Fruit fly (Drosophila melanogaster) whole organism, embryonic: ENCODE data around the gene CG12948.
A peak's percentile ranks its signal among the peaks of the same experiment; 100 is the strongest.

Experiments used
- Aef1 ChIP-seq: fragments of 200-800 bp; sonication (Bioruptor generic); IDR thresholded peaks from 3 replicates; pipeline ENCODE4 v1.3.6; 2022; ENCODE audit warnings: missing biosample characterization, missing genetic modification characterization
- Atf-2 ChIP-seq: fragments of 200-800 bp; sonication (Bioruptor generic); optimal IDR thresholded peaks from 2 replicates; lab custom pipeline; 2016; ENCODE audit warnings: missing biosample characterization, missing genetic modification characterization
- Atf3 ChIP-seq: fragments of 200-800 bp; sonication (Bioruptor generic); optimal IDR thresholded peaks from 3 replicates; lab custom pipeline; 2016; ENCODE audit warnings: missing biosample characterization, missing genetic modification characterization
- Blimp-1 ChIP-seq: fragments of 200-800 bp; sonication (Bioruptor generic); optimal IDR thresholded peaks from 3 replicates; lab custom pipeline; 2018; ENCODE audit warnings: missing biosample characterization, missing genetic modification characterization, mild to moderate bottlenecking, moderate library complexity, missing genetic modification reagents
- CG10147 ChIP-seq: fragments of 200-800 bp; sonication (Bioruptor generic); optimal IDR thresholded peaks from 2 replicates; lab custom pipeline; 2019; ENCODE audit warnings: missing biosample characterization, mild to moderate bottlenecking, missing genetic modification characterization, moderate library complexity
- CG10462 ChIP-seq: fragments of 200-800 bp; sonication (Bioruptor generic); optimal IDR thresholded peaks from 2 replicates; lab custom pipeline; 2016; ENCODE audit warnings: missing biosample characterization, missing genetic modification characterization
- CG1233 ChIP-seq: fragments of 200-800 bp; sonication (Bioruptor generic); optimal IDR thresholded peaks from 4 replicates; lab custom pipeline; 2018; ENCODE audit warnings: missing biosample characterization, mild to moderate bottlenecking, missing genetic modification characterization
- CG14014 ChIP-seq: fragments of 200-800 bp; sonication (Bioruptor generic); IDR thresholded peaks from 2 replicates; pipeline ENCODE4 v1.3.6; 2022; ENCODE audit warnings: missing biosample characterization, missing genetic modification characterization
- CG16779 ChIP-seq: fragments of 200-800 bp; sonication (Bioruptor generic); IDR thresholded peaks from 2 replicates; pipeline ENCODE4 v1.3.6; 2022; ENCODE audit warnings: missing biosample characterization, missing genetic modification characterization
- CG16813 ChIP-seq: fragments of 200-800 bp; sonication (Bioruptor generic); IDR thresholded peaks from 3 replicates; pipeline ENCODE4 v1.3.6; 2022; ENCODE audit warnings: missing biosample characterization, missing genetic modification characterization; ENCODE audit not compliant: partially characterized antibody
- CG17359 ChIP-seq: fragments of 200-800 bp; sonication (Bioruptor generic); optimal IDR thresholded peaks from 3 replicates; lab custom pipeline; 2018; ENCODE audit warnings: missing biosample characterization, mild to moderate bottlenecking, missing genetic modification characterization, moderate library complexity
- CG17361 ChIP-seq: fragments of 200-800 bp; sonication (Bioruptor generic); IDR thresholded peaks from 3 replicates; pipeline ENCODE4 v1.3.6; 2022; ENCODE audit warnings: missing biosample characterization, missing genetic modification characterization
- CG3838 ChIP-seq: fragments of 200-800 bp; sonication (Bioruptor generic); optimal IDR thresholded peaks from 3 replicates; lab custom pipeline; 2016; ENCODE audit warnings: missing biosample characterization, missing genetic modification characterization
- CG3847 ChIP-seq: fragments of 200-800 bp; sonication (Bioruptor generic); IDR thresholded peaks from 2 replicates; pipeline ENCODE4 v1.3.6; 2022; ENCODE audit warnings: missing biosample characterization, missing genetic modification characterization
- CG5180 ChIP-seq: fragments of 200-800 bp; sonication (Bioruptor generic); optimal IDR thresholded peaks from 3 replicates; lab custom pipeline; 2017; ENCODE audit warnings: missing biosample characterization, missing genetic modification characterization, mild to moderate bottlenecking, moderate library complexity, missing genetic modification reagents
- CG6813 ChIP-seq: fragments of 200-800 bp; sonication (Bioruptor generic); optimal IDR thresholded peaks from 2 replicates; lab custom pipeline; 2017; ENCODE audit warnings: missing biosample characterization, missing genetic modification characterization, mild to moderate bottlenecking, moderate library complexity, missing genetic modification reagents
- CG7987 ChIP-seq: fragments of 200-800 bp; sonication (Bioruptor generic); optimal IDR thresholded peaks from 2 replicates; lab custom pipeline; 2018; ENCODE audit warnings: missing biosample characterization, mild to moderate bottlenecking, missing genetic modification characterization, moderate library complexity
- CG8478 ChIP-seq: fragments of >200 bp; optimal IDR thresholded peaks from 2 replicates; lab custom pipeline; 2018
- Dbx ChIP-seq: fragments of 200-800 bp; sonication (Bioruptor generic); IDR thresholded peaks from 3 replicates; pipeline ENCODE4 v1.3.6; 2022; ENCODE audit warnings: missing biosample characterization, missing genetic modification characterization
- Dp ChIP-seq: fragments of 200-800 bp; sonication (Bioruptor generic); optimal IDR thresholded peaks from 2 replicates; lab custom pipeline; 2018; ENCODE audit warnings: missing biosample characterization, mild to moderate bottlenecking, missing genetic modification characterization, moderate library complexity
- Dref ChIP-seq: fragments of 200-800 bp; sonication (Bioruptor generic); IDR thresholded peaks from 2 replicates; pipeline ENCODE4 v1.3.6; 2022; ENCODE audit warnings: missing biosample characterization, missing genetic modification characterization
- H15 ChIP-seq: fragments of 200-800 bp; sonication (Bioruptor generic); IDR thresholded peaks from 3 replicates; pipeline ENCODE4 v1.3.6; 2022; ENCODE audit warnings: missing biosample characterization, missing genetic modification characterization
- HLH3B ChIP-seq: fragments of 200-800 bp; sonication (Bioruptor generic); IDR thresholded peaks from 2 replicates; pipeline ENCODE4 v1.3.6; 2022; ENCODE audit warnings: missing biosample characterization, missing genetic modification characterization
- HLH4C ChIP-seq: fragments of 200-800 bp; sonication (Bioruptor generic); IDR thresholded peaks from 3 replicates; pipeline ENCODE4 v1.3.6; 2022; ENCODE audit warnings: missing biosample characterization, missing genetic modification characterization; ENCODE audit not compliant: partially characterized antibody
- Lpt ChIP-seq: fragments of >200 bp; optimal IDR thresholded peaks from 2 replicates; lab custom pipeline; 2018; ENCODE audit warnings: missing biosample characterization, missing genetic modification characterization
- MTF-1 ChIP-seq: fragments of 200-800 bp; sonication (Bioruptor generic); optimal IDR thresholded peaks from 2 replicates; lab custom pipeline; 2018; ENCODE audit warnings: missing biosample characterization, mild to moderate bottlenecking, missing genetic modification characterization, borderline replicate concordance
- Nf-YA ChIP-seq: fragments of 200-800 bp; sonication (Bioruptor generic); IDR thresholded peaks from 2 replicates; pipeline ENCODE4 v1.3.6; 2022; ENCODE audit warnings: missing biosample characterization, missing genetic modification characterization
- Nf-YB ChIP-seq: fragments of 200-800 bp; sonication (Bioruptor generic); optimal IDR thresholded peaks from 3 replicates; lab custom pipeline; 2019; ENCODE audit warnings: missing biosample characterization, mild to moderate bottlenecking, missing genetic modification characterization, moderate library complexity
- Pdp1 ChIP-seq, 2 experiments: fragments of 200-800 bp; sonication (Bioruptor generic); optimal IDR thresholded peaks; 3 replicates each; lab custom pipeline; 2016; ENCODE audit warnings: missing biosample characterization in 2 of 2, missing genetic modification characterization in 2 of 2, mild to moderate bottlenecking in 1 of 2, moderate library complexity in 1 of 2
- Poxn ChIP-seq: fragments of 200-800 bp; sonication (Bioruptor generic); IDR thresholded peaks from 2 replicates; pipeline ENCODE4 v1.3.6; 2022; ENCODE audit warnings: missing biosample characterization, missing genetic modification characterization
- Taf1 ChIP-seq: fragments of 200-800 bp; sonication (Bioruptor generic); IDR thresholded peaks from 2 replicates; pipeline ENCODE4 v1.3.6; 2022; ENCODE audit warnings: missing biosample characterization, missing genetic modification characterization
- YL-1 ChIP-seq: fragments of 200-800 bp; sonication (Bioruptor generic); optimal IDR thresholded peaks from 3 replicates; lab custom pipeline; 2017; ENCODE audit warnings: missing biosample characterization, mild to moderate bottlenecking, missing genetic modification characterization
- bowl ChIP-seq: fragments of 200-800 bp; sonication (Bioruptor generic); IDR thresholded peaks from 2 replicates; pipeline ENCODE4 v1.3.6; 2022; ENCODE audit warnings: missing biosample characterization, missing genetic modification characterization
- gem ChIP-seq: fragments of 200-800 bp; sonication (Bioruptor generic); optimal IDR thresholded peaks from 2 replicates; lab custom pipeline; 2019; ENCODE audit warnings: missing biosample characterization, mild to moderate bottlenecking, missing genetic modification characterization, moderate library complexity
- h ChIP-seq: fragments of >200 bp; optimal IDR thresholded peaks from 2 replicates; lab custom pipeline; 2017
- hb ChIP-seq: fragments of 200-800 bp; sonication (Bioruptor generic); IDR thresholded peaks from 3 replicates; pipeline ENCODE4 v1.3.6; 2022; ENCODE audit warnings: missing biosample characterization, missing genetic modification characterization; ENCODE audit not compliant: partially characterized antibody
- lov ChIP-seq, 2 experiments: fragments of 200-800 bp in 1 of 2; fragments of >200 bp in 1 of 2; sonication (Bioruptor generic) in 1 of 2; IDR thresholded peaks in 1 of 2; optimal IDR thresholded peaks in 1 of 2; 2 replicates in 1 of 2; 3 replicates in 1 of 2; pipeline versions ENCODE4 v1.3.6 to Lab custom; 2017 to 2022; ENCODE audit warnings: missing biosample characterization in 1 of 2, missing genetic modification characterization in 1 of 2
- nerfin-1 ChIP-seq: fragments of 200-800 bp; sonication (Bioruptor generic); optimal IDR thresholded peaks from 3 replicates; lab custom pipeline; 2019; ENCODE audit warnings: missing biosample characterization, mild to moderate bottlenecking, missing genetic modification characterization, moderate library complexity
- pan ChIP-seq, 4 experiments: fragments of >200 bp in 3 of 4; fragments of 200-800 bp in 1 of 4; sonication (Bioruptor generic) in 1 of 4; optimal IDR thresholded peaks in 3 of 4; IDR thresholded peaks in 1 of 4; 2 replicates each; pipeline versions ENCODE4 v1.3.6 to Lab custom; 2017 to 2022; ENCODE audit warnings: missing biosample characterization in 2 of 4, missing genetic modification characterization in 2 of 4, mixed read lengths in 1 of 4
- phol ChIP-seq: fragments of 200-800 bp; sonication (Bioruptor generic); optimal IDR thresholded peaks from 3 replicates; lab custom pipeline; 2018; ENCODE audit warnings: missing biosample characterization, mild to moderate bottlenecking, missing genetic modification characterization, moderate library complexity
- prd ChIP-seq, 3 experiments: fragments of >200 bp in 2 of 3; fragments of 200-800 bp in 1 of 3; sonication (Bioruptor generic) in 1 of 3; optimal IDR thresholded peaks in 2 of 3; IDR thresholded peaks in 1 of 3; 2 replicates in 2 of 3; 3 replicates in 1 of 3; pipeline versions ENCODE4 v1.3.6 to Lab custom; 2017 to 2022; ENCODE audit warnings: missing biosample characterization in 1 of 3, missing genetic modification characterization in 1 of 3
- sna ChIP-seq: fragments of 200-800 bp; sonication (Bioruptor generic); IDR thresholded peaks from 2 replicates; pipeline ENCODE4 v1.3.6; 2022; ENCODE audit warnings: missing biosample characterization, missing genetic modification characterization; ENCODE audit not compliant: partially characterized antibody
- tgo ChIP-seq: fragments of 200-800 bp; sonication (Bioruptor generic); IDR thresholded peaks from 3 replicates; pipeline ENCODE4 v1.3.6; 2022; ENCODE audit warnings: missing biosample characterization, missing genetic modification characterization
- tll ChIP-seq, 2 experiments: fragments of 200-800 bp in 1 of 2; fragments of >200 bp in 1 of 2; sonication (Bioruptor generic) in 1 of 2; optimal IDR thresholded peaks; 2 replicates each; lab custom pipeline; 2017 to 2019; ENCODE audit warnings: missing biosample characterization in 2 of 2, missing genetic modification characterization in 2 of 2, mild to moderate bottlenecking in 1 of 2, moderate library complexity in 1 of 2
- tx ChIP-seq: fragments of 200-800 bp; sonication (Bioruptor generic); optimal IDR thresholded peaks from 2 replicates; lab custom pipeline; 2016; ENCODE audit warnings: missing biosample characterization, missing genetic modification characterization
- unpg ChIP-seq: fragments of 200-800 bp; sonication (Bioruptor generic); optimal IDR thresholded peaks from 3 replicates; lab custom pipeline; 2018; ENCODE audit warnings: missing biosample characterization, mild to moderate bottlenecking, missing genetic modification characterization, moderate library complexity
- vnd ChIP-seq: fragments of 200-800 bp; sonication (Bioruptor generic); IDR thresholded peaks from 3 replicates; pipeline ENCODE4 v1.3.6; 2022; ENCODE audit warnings: missing biosample characterization, missing genetic modification characterization; ENCODE audit not compliant: partially characterized antibody
- zen ChIP-seq: fragments of 200-800 bp; sonication (Bioruptor generic); optimal IDR thresholded peaks from 3 replicates; lab custom pipeline; 2018; ENCODE audit warnings: missing biosample characterization, mild to moderate bottlenecking, missing genetic modification characterization, moderate library complexity
- zf30C ChIP-seq: fragments of 200-800 bp; sonication (Bioruptor generic); optimal IDR thresholded peaks from 3 replicates; lab custom pipeline; 2018; ENCODE audit warnings: missing biosample characterization, mild to moderate bottlenecking, missing genetic modification characterization

The CG12948 gene

DNA sequence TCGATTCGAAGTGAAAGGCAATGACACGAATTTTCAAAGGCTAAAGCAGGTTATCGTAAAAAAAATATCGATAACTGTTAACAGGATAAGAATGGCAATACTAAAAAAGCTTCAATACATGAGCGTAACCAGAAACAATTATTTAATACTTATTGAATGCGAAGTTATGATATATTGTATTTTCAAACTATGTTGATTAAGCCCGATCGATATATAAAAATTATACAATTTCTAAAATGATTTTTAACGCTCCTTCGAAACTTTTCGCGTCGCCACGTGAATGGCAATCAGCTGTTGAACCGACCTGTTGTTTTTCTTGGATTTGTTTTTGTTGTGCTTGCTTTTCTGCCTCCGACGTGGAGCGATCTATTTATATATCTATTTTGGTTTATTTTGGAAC is 8.6 kb upstream of the CG12948 start, which contains the start of the genes Alg12 and Rpt3R (continued):
- peak; percentile 61 for TF ChIP-seq HLH4C
- TF ChIP-seq h: no peak
- TF ChIP-seq prd (optimal IDR thresholded peaks at IDR 0.05; lab: Kevin White, UChicago): no peak
- TF ChIP-seq prd (GFP tag; IDR thresholded peaks at IDR 0.05; lab: Robert Waterston, UW): no peak
- no peak for TF ChIP-seq bowl (GFP tag; lab: Robert Waterston, UW)
- TF ChIP-seq CG10462 (GFP tag; lab: Kevin White, UChicago): no peak
- no peak for TF ChIP-seq HLH3B (GFP tag; lab: Robert Waterston, UW)
- TF ChIP-seq CG7987 (GFP tag; lab: Kevin White, UChicago): no peak
- no peak for TF ChIP-seq Taf1 (GFP tag; lab: Robert Waterston, UW)
- TF ChIP-seq pan (optimal IDR thresholded peaks at IDR 0.05; lab: Kevin White, UChicago): no peak
- no peak for TF ChIP-seq pan (GFP tag; optimal IDR thresholded peaks at IDR 0.05 in 1 of 2, IDR thresholded peaks at IDR 0.05 in 1 of 2)
- no peak for TF ChIP-seq tx (GFP tag; lab: Kevin White, UChicago)
- TF ChIP-seq gem (tag; lab: Kevin White, UChicago): no peak
- TF ChIP-seq lov (optimal IDR thresholded peaks at IDR 0.05; lab: Kevin White, UChicago): no peak
- TF ChIP-seq lov (GFP tag; IDR thresholded peaks at IDR 0.05; lab: Robert Waterston, UW): no peak
- no peak for TF ChIP-seq MTF-1 (GFP tag; lab: Kevin White, UChicago)
- TF ChIP-seq nerfin-1 (tag; lab: Kevin White, UChicago): no peak
- no peak for TF ChIP-seq CG3838 (GFP tag; lab: Kevin White, UChicago)
- TF ChIP-seq CG14014 (GFP tag; lab: Robert Waterston, UW): no peak
- no peak for TF ChIP-seq hb
- no peak for TF ChIP-seq unpg (GFP tag; lab: Kevin White, UChicago)
- peak; percentile 15 for TF ChIP-seq phol
- TF ChIP-seq sna (GFP tag; lab: Robert Waterston, UW): peak; percentile 54; the same call in 1 of the 2 replicates
- TF ChIP-seq zf30C: no peak
- TF ChIP-seq Atf-2: no peak
- TF ChIP-seq Dbx (GFP tag; lab: Robert Waterston, UW): no peak
- TF ChIP-seq CG8478: no peak
- no peak for TF ChIP-seq CG1233 (GFP tag; lab: Kevin White, UChicago)
- no peak for TF ChIP-seq tll (GFP tag; optimal IDR thresholded peaks at IDR 0.05; lab: Kevin White, UChicago)
- no peak for TF ChIP-seq Aef1 (GFP tag; lab: Robert Waterston, UW)
- TF ChIP-seq tgo (GFP tag; lab: Robert Waterston, UW): no peak
- TF ChIP-seq H15 (GFP tag; lab: Robert Waterston, UW): no peak
- no peak for TF ChIP-seq Pdp1 (GFP tag; optimal IDR thresholded peaks at IDR 0.05; lab: Kevin White, UChicago)
- 0 out of 3 replicates have a peak, but pooled peaks have one; percentile 28 for TF ChIP-seq vnd (GFP tag; lab: Robert Waterston, UW)
- TF ChIP-seq CG17361: no peak
- TF ChIP-seq CG6813 (GFP tag; lab: Kevin White, UChicago): no peak
- no peak for TF ChIP-seq CG17359 (tag; lab: Kevin White, UChicago)
- TF ChIP-seq Atf3 (GFP tag; lab: Kevin White, UChicago): no peak
- no peak for TF ChIP-seq CG16779 (GFP tag; lab: Robert Waterston, UW)
- no peak for TF ChIP-seq CG10147 (GFP tag; lab: Kevin White, UChicago)
- no peak for TF ChIP-seq Nf-YB (GFP tag; lab: Kevin White, UChicago)
- no peak for TF ChIP-seq Nf-YA (GFP tag; lab: Robert Waterston, UW)
- TF ChIP-seq Lpt (GFP tag; lab: Kevin White, UChicago): no peak
- no peak for TF ChIP-seq zen (tag; lab: Kevin White, UChicago)
- no peak for TF ChIP-seq YL-1 (GFP tag; lab: Kevin White, UChicago)
- no peak for TF ChIP-seq CG5180 (GFP tag; lab: Kevin White, UChicago)
- no peak for TF ChIP-seq Blimp-1
- TF ChIP-seq Poxn (GFP tag; lab: Robert Waterston, UW): no peak
- peak; percentile 58 for TF ChIP-seq Dref (GFP tag; lab: Robert Waterston, UW)
- peak; percentile 62 for TF ChIP-seq Dp
- peak; percentile 48; the same call in 2 of the 3 replicates for TF ChIP-seq CG16813 (GFP tag; lab: Robert Waterston, UW)
- no peak for TF ChIP-seq CG3847
